Worm (Caenorhabditis elegans): ENCODE measurements around the gene kin-33.
"Not testable (repeated sequence)": the region's sequence is repeated elsewhere in the genome, so short reads cannot be mapped to it uniquely, and the experiment has no call there.

- not testable (repeated sequence) for TF ChIP-seq unc-39 (tag; optimal IDR thresholded peaks at IDR 0.05); snpc-4 (tag; optimal IDR thresholded peaks at IDR 0.05); unc-62 (GFP tag; optimal IDR thresholded peaks at IDR 0.05); egl-27 (tag; optimal IDR thresholded peaks at IDR 0.05); zag-1 (tag; optimal IDR thresholded peaks at IDR 0.05); nhr-77 (tag; optimal IDR thresholded peaks at IDR 0.05); skn-1 (tag; optimal IDR thresholded peaks at IDR 0.05); ama-1 (optimal IDR thresholded peaks at IDR 0.05); ztf-1 (GFP tag; conservative IDR thresholded peaks at IDR 0.05); nhr-11 (tag; optimal IDR thresholded peaks at IDR 0.05); lin-11 (tag; optimal IDR thresholded peaks at IDR 0.05)
Measured at ce11 chrV:265062-265963, 30.8 kb upstream of the kin-33 start.
